Worm (Caenorhabditis elegans): Measurements from ENCODE around the gene atad-3.
A peak's percentile ranks its signal among the peaks of the same experiment; 100 is the strongest.

atad-3 gene

DNA sequence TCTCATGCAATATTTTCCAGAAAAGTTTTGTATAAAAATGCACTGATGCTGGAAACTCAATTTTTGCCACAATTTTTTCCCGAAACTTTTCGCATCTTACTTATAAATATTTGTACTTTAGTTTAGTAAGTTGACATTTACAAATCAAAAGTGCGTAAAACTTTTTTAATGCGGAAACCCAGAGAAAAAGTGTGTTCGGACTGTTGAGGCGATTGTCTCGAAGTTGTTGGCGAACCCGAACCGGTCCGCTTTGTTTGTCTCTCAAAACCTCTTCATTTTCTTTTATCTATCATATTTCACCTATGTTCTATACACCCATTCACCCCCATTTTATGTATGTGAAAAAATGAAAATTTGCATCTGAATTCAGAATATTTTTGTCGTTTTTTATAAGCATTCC is 28.2 kb upstream of the atad-3 start:
- no peak for TF ChIP-seq lsy-27 (tag; optimal IDR thresholded peaks at IDR 0.05; ENCODE audit: borderline replicate concordance, insufficient read depth)
- TF ChIP-seq hmg-20 (GFP tag; IDR thresholded peaks at IDR 0.05): no peak
- TF ChIP-seq D2030.7 (GFP tag; IDR thresholded peaks at IDR 0.05): no peak
- TF ChIP-seq F55B11.4 (tag; optimal IDR thresholded peaks at IDR 0.05; ENCODE audit: borderline replicate concordance, insufficient read depth): no peak
- TF ChIP-seq tbp1 (GFP tag; optimal IDR thresholded peaks at IDR 0.05): no peak
- TF ChIP-seq F52B5.7 (tag; optimal IDR thresholded peaks at IDR 0.05): no peak
- TF ChIP-seq ceh-79 (tag; optimal IDR thresholded peaks at IDR 0.05): no peak
- no peak for TF ChIP-seq cebp-2 (GFP tag; IDR thresholded peaks at IDR 0.05)
- no peak for TF ChIP-seq B0261.1 (tag; optimal IDR thresholded peaks at IDR 0.05)
- no peak for TF ChIP-seq Y79H2A.3 (GFP tag; conservative IDR thresholded peaks at IDR 0.05)
- no peak for TF ChIP-seq let-607 (tag; optimal IDR thresholded peaks at IDR 0.05)
- no peak for TF ChIP-seq dpl-1 (GFP tag; optimal IDR thresholded peaks at IDR 0.05)
- TF ChIP-seq nhr-27 (tag; optimal IDR thresholded peaks at IDR 0.05): no peak

DNA sequence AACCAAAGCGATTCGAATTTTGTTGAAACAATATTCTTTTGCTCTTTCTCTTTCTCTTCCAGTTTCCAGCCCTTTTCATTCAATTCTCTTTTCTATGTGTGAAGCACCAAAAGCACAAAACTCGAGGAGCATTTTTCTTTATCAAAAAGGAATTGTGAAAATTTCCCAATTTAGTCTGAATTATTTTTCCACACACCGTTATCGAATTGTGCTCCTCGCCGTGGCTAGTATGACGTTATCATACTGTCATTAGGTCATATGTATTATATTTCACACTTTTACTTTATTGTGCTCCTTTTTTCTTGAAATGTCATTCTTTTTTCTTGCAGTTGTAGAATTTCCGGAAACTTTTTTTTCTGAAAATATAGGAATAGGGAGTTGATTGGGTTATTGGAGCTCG is 27.2 kb upstream of the atad-3 start:
- no peak for TF ChIP-seq mes-4 (tag; optimal IDR thresholded peaks at IDR 0.05)
- no peak for TF ChIP-seq chd-7 (tag; optimal IDR thresholded peaks at IDR 0.05)
- peak; percentile 86 for TF ChIP-seq nhr-80 (tag; optimal IDR thresholded peaks at IDR 0.05)
- TF ChIP-seq die-1 (tag; optimal IDR thresholded peaks at IDR 0.05): no peak
- no peak for TF ChIP-seq B0019.2 (GFP tag; conservative IDR thresholded peaks at IDR 0.05)
- TF ChIP-seq F39B2.1 (GFP tag; IDR thresholded peaks at IDR 0.05): no peak
- TF ChIP-seq sea-2 (GFP tag; IDR thresholded peaks at IDR 0.05): no peak
- no peak for TF ChIP-seq tbx-9 (tag; optimal IDR thresholded peaks at IDR 0.05; ENCODE audit: borderline replicate concordance)
- TF ChIP-seq dox-1 (GFP tag; IDR thresholded peaks at IDR 0.05): peak; percentile 37; the same call in 1 of the 2 replicates
- no peak for TF ChIP-seq T07F8.4 (tag; optimal IDR thresholded peaks at IDR 0.05)
- TF ChIP-seq F10E7.11 (tag; optimal IDR thresholded peaks at IDR 0.05): no peak
- TF ChIP-seq hrde-1 (tag; optimal IDR thresholded peaks at IDR 0.05; ENCODE audit: borderline replicate concordance): no peak
- no peak for TF ChIP-seq B0336.3 (GFP tag; IDR thresholded peaks at IDR 0.05)
- no peak for TF ChIP-seq nhr-90 (tag; optimal IDR thresholded peaks at IDR 0.05)
- TF ChIP-seq nhr-179 (tag; optimal IDR thresholded peaks at IDR 0.05): no peak
- no peak for TF ChIP-seq pha-4 (tag; optimal IDR thresholded peaks at IDR 0.05)
- no peak for TF ChIP-seq ceh-100 (GFP tag; IDR thresholded peaks at IDR 0.05)
- TF ChIP-seq F37B4.10 (GFP tag; IDR thresholded peaks at IDR 0.05): no peak

- TF ChIP-seq lsy-27 (tag; optimal IDR thresholded peaks at IDR 0.05; ENCODE audit: borderline replicate concordance, insufficient read depth): no peak
- no peak for TF ChIP-seq hsf-1 (GFP tag; IDR thresholded peaks at IDR 0.05)
- TF ChIP-seq dpff-1 (tag; optimal IDR thresholded peaks at IDR 0.05): no peak
- no peak for TF ChIP-seq snpc-1.1 (tag; optimal IDR thresholded peaks at IDR 0.05; ENCODE audit: insufficient read depth)
Measured at ce11 chrII:10222577-10222976, 26.2 kb upstream of the atad-3 start, which contains the start of gene plc-3. plc-3 (plus strand) TSS chrII:10222877.

DNA sequence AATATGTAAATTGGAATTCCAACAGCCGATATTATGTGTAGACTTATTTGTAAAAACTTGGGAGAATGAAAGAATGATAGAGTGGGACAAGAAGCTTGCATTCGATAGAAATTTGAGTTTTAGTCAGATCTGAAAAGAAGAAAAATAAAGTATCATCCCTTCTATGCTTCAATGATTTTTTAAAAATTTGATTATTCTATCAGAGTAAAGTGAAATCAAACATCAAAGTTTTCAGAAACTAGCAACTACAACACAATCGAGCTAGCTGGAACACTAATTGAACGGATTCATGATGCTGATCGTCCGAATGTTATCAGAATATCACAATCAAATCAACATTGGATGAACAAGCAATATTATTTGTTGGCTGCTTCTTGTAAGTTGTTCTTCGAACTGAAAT is 21.8 kb upstream of the atad-3 start, which contains the start of gene srh-135:
Gene srh-135 (minus strand): TSS at position 101 of the 400 bp plus-strand sequence.
- no peak for TF ChIP-seq atf-7 (tag; optimal IDR thresholded peaks at IDR 0.05)

Data from whole organism, young adult.